Fruit fly (Drosophila melanogaster): ENCODE measurements around the gene CG8813.
A peak's percentile ranks its signal among the peaks of the same experiment; 100 is the strongest.

CG8813 gene

DNA sequence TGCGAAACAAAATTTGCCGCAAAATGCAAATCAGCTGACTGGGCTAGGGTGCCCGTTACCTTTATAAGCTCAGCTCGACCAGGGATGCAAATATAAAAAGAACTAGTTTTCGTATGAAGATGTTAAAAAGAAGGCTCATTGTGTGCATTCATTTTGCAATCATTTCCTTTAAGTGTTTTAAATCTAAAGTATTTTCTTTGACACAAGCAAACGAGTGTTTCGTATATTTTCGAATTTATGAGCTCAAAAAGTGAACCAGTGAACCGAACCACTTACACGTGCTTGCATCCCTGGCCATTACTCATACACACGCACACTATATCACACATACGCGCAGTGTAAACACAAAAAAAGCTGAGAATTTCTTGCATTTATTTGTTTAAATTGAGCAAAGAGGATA is 8.7 kb downstream of the CG8813 start, which contains the start of the genes Prx6a and Sbat (continued):
- TF ChIP-seq CG8290 (GFP tag; optimal IDR thresholded peaks at IDR 0.05) (peak; percentile 60), CG8290 (tag; optimal IDR thresholded peaks at IDR 0.05) (peak; percentile 55 to 69), sc (optimal IDR thresholded peaks at IDR 0.05) (no peak), sc (GFP tag; optimal IDR thresholded peaks at IDR 0.05) (no peak), CG18011 (GFP tag; optimal IDR thresholded peaks at IDR 0.05) (peak; percentile 23), CG10543 (GFP tag; optimal IDR thresholded peaks at IDR 0.05) (peak; percentile 80), Rx (GFP tag; IDR thresholded peaks at IDR 0.05) (no peak), bab2 (GFP tag; optimal IDR thresholded peaks at IDR 0.05) (peak; percentile 74), ham (GFP tag; IDR thresholded peaks at IDR 0.05) (no peak), CG2129 (GFP tag; IDR thresholded peaks at IDR 0.05; ENCODE audit: partially characterized antibody) (no peak), dmrt99B (tag; optimal IDR thresholded peaks at IDR 0.05) (peak; percentile 50), Bgb (GFP tag; IDR thresholded peaks at IDR 0.05; ENCODE audit: partially characterized antibody) (no peak), CG11695 (GFP tag; IDR thresholded peaks at IDR 0.05) (no peak), CG18476 (GFP tag; optimal IDR thresholded peaks at IDR 0.05) (no peak), CG4404 (GFP tag; IDR thresholded peaks at IDR 0.05) (peak; percentile 63), CG32772 (GFP tag; IDR thresholded peaks at IDR 0.05) (peak; percentile 36; the same call in 1 of the 2 replicates), CG11696 (GFP tag; IDR thresholded peaks at IDR 0.05) (no peak), CG7987 (GFP tag; optimal IDR thresholded peaks at IDR 0.05) (peak; percentile 39), onecut (GFP tag; IDR thresholded peaks at IDR 0.05) (peak; percentile 21; the same call in 1 of the 2 replicates), CG8359 (GFP tag; optimal IDR thresholded peaks at IDR 0.05; ENCODE audit: borderline replicate concordance) (no peak), Ets65A (GFP tag) (peak; percentile 96), peb (GFP tag; IDR thresholded peaks at IDR 0.05) (no peak), CG9215 (GFP tag; IDR thresholded peaks at IDR 0.05) (peak; percentile 79), lab (GFP tag; optimal IDR thresholded peaks at IDR 0.05) (peak; percentile 83), CG17802 (tag; optimal IDR thresholded peaks at IDR 0.05) (peak; percentile 5), pan (optimal IDR thresholded peaks at IDR 0.05) (no peak), pan (GFP tag; optimal IDR thresholded peaks at IDR 0.05 in 1 of 2, IDR thresholded peaks at IDR 0.05 in 1 of 2) (peak in 1 of 2 experiments; percentile 59), CG10209 (GFP tag; optimal IDR thresholded peaks at IDR 0.05) (peak; percentile 59), nmo (GFP tag; optimal IDR thresholded peaks at IDR 0.05) (peak; percentile 86), psq (GFP tag; optimal IDR thresholded peaks at IDR 0.05) (no peak), CG15011 (GFP tag; optimal IDR thresholded peaks at IDR 0.05) (peak; percentile 24), CG11085 (GFP tag; IDR thresholded peaks at IDR 0.05) (peak; percentile 59), tio (GFP tag; optimal IDR thresholded peaks at IDR 0.05) (no peak), Drgx (GFP tag; IDR thresholded peaks at IDR 0.05) (no peak), Doc2 (GFP tag; IDR thresholded peaks at IDR 0.05) (peak; percentile 10; the same call in 1 of the 2 replicates), maf-S (GFP tag; optimal IDR thresholded peaks at IDR 0.05) (peak; percentile 54), Gsc (GFP tag; IDR thresholded peaks at IDR 0.05) (no peak), mld (GFP tag; IDR thresholded peaks at IDR 0.05; ENCODE audit: partially characterized antibody) (no peak), CG3281 (GFP tag; optimal IDR thresholded peaks at IDR 0.05) (peak; percentile 76), cad (GFP tag; optimal IDR thresholded peaks at IDR 0.05) (no peak), gsb-n (tag; optimal IDR thresholded peaks at IDR 0.05) (peak; percentile 57), Optix (GFP tag; IDR thresholded peaks at IDR 0.05) (peak; percentile 53; the same call in 2 of the 3 replicates), CG12942 (GFP tag; optimal IDR thresholded peaks at IDR 0.05) (peak; percentile 66), sob (GFP tag; IDR thresholded peaks at IDR 0.05) (peak; percentile 75), CG7556 (GFP tag; optimal IDR thresholded peaks at IDR 0.05) (peak; percentile 33), trh (GFP tag; optimal IDR thresholded peaks at IDR 0.05) (peak; percentile 66), Doc3 (GFP tag; IDR thresholded peaks at IDR 0.05; ENCODE audit: partially characterized antibody) (no peak), CG9817 (tag; optimal IDR thresholded peaks at IDR 0.05) (peak; percentile 85), CG1024 (GFP tag; IDR thresholded peaks at IDR 0.05) (0 out of 2 replicates have a peak, but pooled peaks have one; percentile 19), amos (GFP tag; IDR thresholded peaks at IDR 0.05; ENCODE audit: partially characterized antibody) (peak; percentile 33; the same call in 1 of the 2 replicates), Atf-2 (GFP tag; optimal IDR thresholded peaks at IDR 0.05) (peak; percentile 5), CG3407 (GFP tag; optimal IDR thresholded peaks at IDR 0.05) (no peak)
